Fruit fly (Drosophila melanogaster) whole organism, embryonic: ENCODE measurements around the gene drn.
A peak's percentile ranks its signal among the peaks of the same experiment; 100 is the strongest.

ENCODE experiments used
- ATbp ChIP-seq: fragments of 200-800 bp; sonication (Bioruptor generic); optimal IDR thresholded peaks from 2 replicates; lab custom pipeline; 2017; ENCODE audit warnings: missing biosample characterization, mild to moderate bottlenecking, missing genetic modification characterization, missing genetic modification reagents
- Ada2b ChIP-seq: fragments of 200-800 bp; sonication (Bioruptor generic); IDR thresholded peaks from 2 replicates; pipeline ENCODE4 v1.3.6; 2022; ENCODE audit warnings: missing biosample characterization, missing genetic modification characterization
- CG10431 ChIP-seq: fragments of 200-800 bp; sonication (Bioruptor generic); optimal IDR thresholded peaks from 3 replicates; lab custom pipeline; 2018; ENCODE audit warnings: missing biosample characterization, mild to moderate bottlenecking, missing genetic modification characterization
- CG10462 ChIP-seq: fragments of 200-800 bp; sonication (Bioruptor generic); optimal IDR thresholded peaks from 2 replicates; lab custom pipeline; 2016; ENCODE audit warnings: missing biosample characterization, missing genetic modification characterization
- CG11093 ChIP-seq: fragments of 200-800 bp; sonication (Bioruptor generic); IDR thresholded peaks from 3 replicates; pipeline ENCODE4 v1.3.6; 2022; ENCODE audit warnings: missing biosample characterization, missing genetic modification characterization
- CG1233 ChIP-seq: fragments of 200-800 bp; sonication (Bioruptor generic); optimal IDR thresholded peaks from 4 replicates; lab custom pipeline; 2018; ENCODE audit warnings: missing biosample characterization, mild to moderate bottlenecking, missing genetic modification characterization
- CG12659 ChIP-seq: fragments of 200-800 bp; sonication (Bioruptor generic); optimal IDR thresholded peaks from 3 replicates; lab custom pipeline; 2017; ENCODE audit warnings: mild to moderate bottlenecking, missing biosample characterization, missing genetic modification reagents, missing genetic modification characterization
- CG13775 ChIP-seq: fragments of 200-800 bp; sonication (Bioruptor generic); optimal IDR thresholded peaks from 3 replicates; lab custom pipeline; 2017; ENCODE audit warnings: missing biosample characterization, mild to moderate bottlenecking, missing genetic modification characterization
- CG14667 ChIP-seq: fragments of 200-800 bp; sonication (Bioruptor generic); IDR thresholded peaks from 2 replicates; pipeline ENCODE4 v1.3.6; 2022; ENCODE audit warnings: missing biosample characterization, missing genetic modification characterization
- CG14710 ChIP-seq: fragments of 200-800 bp; sonication (Bioruptor generic); optimal IDR thresholded peaks from 3 replicates; lab custom pipeline; 2019; ENCODE audit warnings: missing biosample characterization, mild to moderate bottlenecking, missing genetic modification characterization, moderate library complexity
- CG16813 ChIP-seq: fragments of 200-800 bp; sonication (Bioruptor generic); IDR thresholded peaks from 3 replicates; pipeline ENCODE4 v1.3.6; 2022; ENCODE audit warnings: missing biosample characterization, missing genetic modification characterization; ENCODE audit not compliant: partially characterized antibody
- CG16863 ChIP-seq: fragments of 200-800 bp; sonication (Bioruptor generic); optimal IDR thresholded peaks from 3 replicates; lab custom pipeline; 2016; ENCODE audit warnings: missing biosample characterization, missing genetic modification characterization
- CG17912 ChIP-seq: fragments of 200-800 bp; sonication (Bioruptor generic); optimal IDR thresholded peaks from 2 replicates; lab custom pipeline; 2018; ENCODE audit warnings: missing biosample characterization, mild to moderate bottlenecking, missing genetic modification characterization
- CG18599 ChIP-seq: fragments of 200-800 bp; sonication (Bioruptor generic); optimal IDR thresholded peaks from 3 replicates; lab custom pipeline; 2017; ENCODE audit warnings: missing biosample characterization, missing genetic modification characterization, mild to moderate bottlenecking, moderate library complexity, missing genetic modification reagents
- CG3065 ChIP-seq: fragments of 200-800 bp; sonication (Bioruptor generic); optimal IDR thresholded peaks from 2 replicates; lab custom pipeline; 2016; ENCODE audit warnings: missing biosample characterization, missing genetic modification characterization
- CG33557 ChIP-seq: fragments of 200-800 bp; sonication (Bioruptor generic); optimal IDR thresholded peaks from 2 replicates; lab custom pipeline; 2019; ENCODE audit warnings: missing biosample characterization, mild to moderate bottlenecking, missing genetic modification characterization, moderate library complexity
- CG3407 ChIP-seq: fragments of 200-800 bp; sonication (Bioruptor generic); optimal IDR thresholded peaks from 2 replicates; lab custom pipeline; 2018; ENCODE audit warnings: missing biosample characterization, mild to moderate bottlenecking, missing genetic modification characterization
- CG4617 ChIP-seq: fragments of 200-800 bp; sonication (Bioruptor generic); optimal IDR thresholded peaks from 3 replicates; lab custom pipeline; 2016; ENCODE audit warnings: missing biosample characterization, missing genetic modification characterization, borderline replicate concordance
- CG6791 ChIP-seq: fragments of 200-800 bp; sonication (Bioruptor generic); IDR thresholded peaks from 3 replicates; pipeline ENCODE4 v1.3.6; 2022; ENCODE audit warnings: missing biosample characterization, missing genetic modification characterization; ENCODE audit not compliant: partially characterized antibody
- CG6813 ChIP-seq: fragments of 200-800 bp; sonication (Bioruptor generic); optimal IDR thresholded peaks from 2 replicates; lab custom pipeline; 2017; ENCODE audit warnings: missing biosample characterization, missing genetic modification characterization, mild to moderate bottlenecking, moderate library complexity, missing genetic modification reagents
- CG7372 ChIP-seq: fragments of 200-800 bp; sonication (Bioruptor generic); IDR thresholded peaks from 2 replicates; pipeline ENCODE4 v1.3.6; 2022; ENCODE audit warnings: missing biosample characterization, missing genetic modification characterization
- CG7556 ChIP-seq: fragments of 200-800 bp; sonication (Bioruptor generic); optimal IDR thresholded peaks from 2 replicates; lab custom pipeline; 2017; ENCODE audit warnings: missing biosample characterization, mild to moderate bottlenecking, missing genetic modification characterization
- CG8478 ChIP-seq: fragments of >200 bp; optimal IDR thresholded peaks from 2 replicates; lab custom pipeline; 2018
- CG9437 ChIP-seq: fragments of 200-800 bp; sonication (Bioruptor generic); optimal IDR thresholded peaks from 2 replicates; lab custom pipeline; 2018; ENCODE audit warnings: missing biosample characterization, mild to moderate bottlenecking, missing genetic modification characterization
- CG9609 ChIP-seq: fragments of 200-800 bp; sonication (Bioruptor generic); optimal IDR thresholded peaks from 3 replicates; lab custom pipeline; 2016; ENCODE audit warnings: missing biosample characterization, missing genetic modification characterization
- CG9817 ChIP-seq: fragments of 200-800 bp; sonication (Bioruptor generic); optimal IDR thresholded peaks from 2 replicates; lab custom pipeline; 2018; ENCODE audit warnings: missing biosample characterization, mild to moderate bottlenecking, missing genetic modification characterization, moderate library complexity
- Elba2 ChIP-seq: fragments of 200-800 bp; sonication (Bioruptor generic); optimal IDR thresholded peaks from 3 replicates; lab custom pipeline; 2016; ENCODE audit warnings: missing biosample characterization, missing genetic modification characterization
- GATAe ChIP-seq: fragments of 200-800 bp; sonication (Bioruptor generic); conservative IDR thresholded peaks from 2 replicates; pipeline ENCODE4 v1.3.6; 2022; ENCODE audit warnings: missing biosample characterization, missing genetic modification characterization
- Jarid2 ChIP-seq: fragments of 200-800 bp; sonication (Bioruptor generic); optimal IDR thresholded peaks from 3 replicates; lab custom pipeline; 2017; ENCODE audit warnings: mild to moderate bottlenecking, missing biosample characterization, missing genetic modification reagents, missing genetic modification characterization
- Lpt ChIP-seq: fragments of >200 bp; optimal IDR thresholded peaks from 2 replicates; lab custom pipeline; 2018; ENCODE audit warnings: missing biosample characterization, missing genetic modification characterization
- Myb ChIP-seq: fragments of 200-800 bp; sonication (Bioruptor generic); optimal IDR thresholded peaks from 2 replicates; lab custom pipeline; 2016; ENCODE audit warnings: missing biosample characterization, missing genetic modification characterization
- NFAT ChIP-seq: fragments of 200-800 bp; sonication (Bioruptor generic); IDR thresholded peaks from 2 replicates; pipeline ENCODE4 v1.3.6; 2022; ENCODE audit warnings: missing biosample characterization, missing genetic modification characterization
- Ssrp ChIP-seq: fragments of 200-800 bp; sonication (Bioruptor generic); optimal IDR thresholded peaks from 2 replicates; lab custom pipeline; 2018; ENCODE audit warnings: missing biosample characterization, mild to moderate bottlenecking, missing genetic modification characterization, moderate library complexity
- Stat92E ChIP-seq, 3 experiments: fragments of >200 bp in 2 of 3; fragments of 200-800 bp in 1 of 3; sonication (Bioruptor generic) in 1 of 3; optimal IDR thresholded peaks; 2 replicates each; lab custom pipeline; 2017 to 2019; ENCODE audit warnings: missing biosample characterization in 3 of 3, missing genetic modification characterization in 3 of 3, mild to moderate bottlenecking in 1 of 3, moderate library complexity in 1 of 3
- Trl ChIP-seq, 3 experiments: fragments of >200 bp in 2 of 3; fragments of 200-800 bp in 1 of 3; sonication (Bioruptor generic) in 1 of 3; optimal IDR thresholded peaks; 2 replicates in 1 of 3; 3 replicates in 2 of 3; lab custom pipeline; 2016 to 2017; ENCODE audit warnings: missing biosample characterization in 1 of 3, missing genetic modification characterization in 1 of 3
- ab ChIP-seq: fragments of 200-800 bp; sonication (Bioruptor generic); optimal IDR thresholded peaks from 2 replicates; lab custom pipeline; 2016; ENCODE audit warnings: missing biosample characterization, missing genetic modification characterization
- bowl ChIP-seq: fragments of 200-800 bp; sonication (Bioruptor generic); IDR thresholded peaks from 2 replicates; pipeline ENCODE4 v1.3.6; 2022; ENCODE audit warnings: missing biosample characterization, missing genetic modification characterization
- dpn ChIP-seq, 2 experiments: fragments of 200-800 bp; sonication (Bioruptor generic); optimal IDR thresholded peaks; 3 replicates each; lab custom pipeline; 2016; ENCODE audit warnings: missing biosample characterization in 2 of 2, missing genetic modification characterization in 2 of 2
- gcm2 ChIP-seq: fragments of 200-800 bp; sonication (Bioruptor generic); optimal IDR thresholded peaks from 2 replicates; lab custom pipeline; 2016; ENCODE audit warnings: missing biosample characterization, missing genetic modification characterization
- inv ChIP-seq: fragments of 200-800 bp; sonication (Bioruptor generic); IDR thresholded peaks from 2 replicates; pipeline ENCODE4 v1.3.6; 2022; ENCODE audit warnings: missing biosample characterization, missing genetic modification characterization; ENCODE audit not compliant: partially characterized antibody
- luna ChIP-seq: fragments of 200-800 bp; sonication (Bioruptor generic); optimal IDR thresholded peaks from 2 replicates; lab custom pipeline; 2016; ENCODE audit warnings: missing biosample characterization, missing genetic modification characterization
- maf-S ChIP-seq: fragments of 200-800 bp; sonication (Bioruptor generic); optimal IDR thresholded peaks from 2 replicates; lab custom pipeline; 2016; ENCODE audit warnings: missing biosample characterization, missing genetic modification characterization
- ro ChIP-seq: fragments of 200-800 bp; sonication (Bioruptor generic); IDR thresholded peaks from 2 replicates; pipeline ENCODE4 v1.3.6; 2022; ENCODE audit warnings: missing biosample characterization, missing genetic modification characterization
- row ChIP-seq: fragments of 200-800 bp; sonication (Bioruptor generic); IDR thresholded peaks from 3 replicates; pipeline ENCODE4 v1.3.6; 2022; ENCODE audit warnings: missing biosample characterization, missing genetic modification characterization
- sc ChIP-seq, 3 experiments: fragments of >200 bp in 2 of 3; fragments of 200-800 bp in 1 of 3; sonication (Bioruptor generic) in 1 of 3; optimal IDR thresholded peaks; 2 replicates in 2 of 3; 3 replicates in 1 of 3; lab custom pipeline; 2017; ENCODE audit warnings: mild to moderate bottlenecking in 1 of 3, missing biosample characterization in 1 of 3, missing genetic modification characterization in 1 of 3, missing genetic modification reagents in 1 of 3
- sob ChIP-seq: fragments of 200-800 bp; sonication (Bioruptor generic); IDR thresholded peaks from 2 replicates; pipeline ENCODE4 v1.3.6; 2022; ENCODE audit warnings: missing biosample characterization, missing genetic modification characterization
- stc ChIP-seq: fragments of 200-800 bp; sonication (Bioruptor generic); IDR thresholded peaks from 2 replicates; pipeline ENCODE4 v1.3.6; 2022; ENCODE audit warnings: missing biosample characterization, missing genetic modification characterization
- tx ChIP-seq: fragments of 200-800 bp; sonication (Bioruptor generic); optimal IDR thresholded peaks from 2 replicates; lab custom pipeline; 2016; ENCODE audit warnings: missing biosample characterization, missing genetic modification characterization
- zen ChIP-seq: fragments of 200-800 bp; sonication (Bioruptor generic); optimal IDR thresholded peaks from 3 replicates; lab custom pipeline; 2018; ENCODE audit warnings: missing biosample characterization, mild to moderate bottlenecking, missing genetic modification characterization, moderate library complexity

The drn gene

dm6 chr3R:9393542-9394025, 53.6 kb downstream of the drn start (continued):
- TF ChIP-seq stc (GFP tag; lab: Robert Waterston, UW) (peak; percentile 53; the same call in 1 of the 2 replicates), CG16813 (GFP tag; lab: Robert Waterston, UW) (no peak), CG17912 (no peak), Ssrp (tag; lab: Kevin White, UChicago) (peak; percentile 70), CG3065 (peak; percentile 34), GATAe (GFP tag; lab: Robert Waterston, UW) (no peak), ATbp (GFP tag; lab: Kevin White, UChicago) (peak; percentile 71), CG18599 (peak; percentile 67), gcm2 (no peak), Ada2b (GFP tag; lab: Robert Waterston, UW) (peak; percentile 31; the same call in 1 of the 2 replicates), CG9609 (GFP tag; lab: Kevin White, UChicago) (peak; percentile 7), CG10462 (GFP tag; lab: Kevin White, UChicago) (no peak), CG6791 (GFP tag; lab: Robert Waterston, UW) (no peak), sob (GFP tag; lab: Robert Waterston, UW) (peak; percentile 72), CG3407 (GFP tag; lab: Kevin White, UChicago) (peak; percentile 72), CG10431 (GFP tag; lab: Kevin White, UChicago) (peak; percentile 61), Trl (optimal IDR thresholded peaks at IDR 0.05; lab: Kevin White, UChicago) (no peak), Trl (GFP tag; optimal IDR thresholded peaks at IDR 0.05; lab: Kevin White, UChicago) (peak; percentile 56), CG7556 (GFP tag; lab: Kevin White, UChicago) (peak; percentile 66), CG9817 (tag; lab: Kevin White, UChicago) (peak; percentile 33), CG14710 (tag; lab: Kevin White, UChicago) (peak; percentile 85), CG16863 (GFP tag; lab: Kevin White, UChicago) (peak; percentile 26), CG6813 (GFP tag; lab: Kevin White, UChicago) (peak; percentile 85), CG14667 (peak; percentile 50; the same call in 1 of the 2 replicates), Myb (GFP tag; lab: Kevin White, UChicago) (no peak), CG8478 (lab: Kevin White, UChicago) (no peak), CG11093 (GFP tag; lab: Robert Waterston, UW) (peak; percentile 55; the same call in 1 of the 3 replicates), Jarid2 (no peak), ab (no peak), zen (tag; lab: Kevin White, UChicago) (peak; percentile 50), row (GFP tag; lab: Robert Waterston, UW) (peak; percentile 75), dpn (GFP tag; optimal IDR thresholded peaks at IDR 0.05; lab: Kevin White, UChicago) (peak; percentile 11 to 66), luna (GFP tag; lab: Kevin White, UChicago) (no peak), CG1233 (peak; percentile 80), ro (GFP tag; lab: Robert Waterston, UW) (no peak), Lpt (no peak), NFAT (0 out of 2 replicates have a peak, but pooled peaks have one; percentile 17), CG33557 (GFP tag; lab: Kevin White, UChicago) (peak; percentile 93), bowl (GFP tag; lab: Robert Waterston, UW) (no peak), inv (no peak), CG9437 (GFP tag; lab: Kevin White, UChicago) (peak; percentile 34), CG4617 (GFP tag; lab: Kevin White, UChicago) (peak; percentile 14), Elba2 (GFP tag; lab: Kevin White, UChicago) (no peak), maf-S (GFP tag; lab: Kevin White, UChicago) (no peak), Stat92E (GFP tag; optimal IDR thresholded peaks at IDR 0.05; lab: Kevin White, UChicago) (peak in 1 of 3 experiments; percentile 7), tx (no peak), sc (optimal IDR thresholded peaks at IDR 0.05; lab: Kevin White, UChicago) (no peak), sc (GFP tag; optimal IDR thresholded peaks at IDR 0.05; lab: Kevin White, UChicago) (peak; percentile 73), CG7372 (GFP tag; lab: Robert Waterston, UW) (peak; percentile 53), CG12659 (GFP tag; lab: Kevin White, UChicago) (peak; percentile 47), CG13775 (GFP tag; lab: Kevin White, UChicago) (peak; percentile 67)
